Fruit fly (Drosophila melanogaster): ENCODE data around the gene alpha4GT1.

- no peak for TF ChIP-seq psq (optimal IDR thresholded peaks at IDR 0.05)
- TF ChIP-seq CG8478 (optimal IDR thresholded peaks at IDR 0.05) = no peak
- TF ChIP-seq EcR (GFP tag; optimal IDR thresholded peaks at IDR 0.05) = no peak
- no peak for TF ChIP-seq Dll (optimal IDR thresholded peaks at IDR 0.05)
- TF ChIP-seq usp (GFP tag; optimal IDR thresholded peaks at IDR 0.05) = no peak
Observed at dm6 chr2L:2972439-2972936, 50.5 kb downstream of the alpha4GT1 start, which contains the start of the genes Rrp1 and gammaTub23C.

Data from whole organism.